Fruit fly (Drosophila melanogaster) whole organism, pupa: Measurements from ENCODE around the gene cort.

Source experiments
- CG10348 ChIP-seq: fragments of 200-800 bp; sonication (Bioruptor generic); IDR thresholded peaks from 2 replicates; pipeline ENCODE4 v1.3.6; 2022; ENCODE audit warnings: missing biosample characterization, missing genetic modification characterization
- CG12605 ChIP-seq: fragments of 200-800 bp; sonication (Bioruptor generic); IDR thresholded peaks from 2 replicates; pipeline ENCODE4 v1.3.6; 2022; ENCODE audit warnings: missing biosample characterization, missing genetic modification characterization
- CG13204 ChIP-seq: fragments of 200-800 bp; sonication (Bioruptor generic); optimal IDR thresholded peaks from 2 replicates; lab custom pipeline; 2018; ENCODE audit warnings: missing biosample characterization, mild to moderate bottlenecking, missing genetic modification characterization, moderate library complexity
- CG14655 ChIP-seq: fragments of 200-800 bp; sonication (Bioruptor generic); optimal IDR thresholded peaks from 3 replicates; lab custom pipeline; 2017; ENCODE audit warnings: mild to moderate bottlenecking, missing biosample characterization, missing genetic modification reagents, missing genetic modification characterization
- CG15710 ChIP-seq: fragments of 200-800 bp; sonication (Bioruptor generic); optimal IDR thresholded peaks from 2 replicates; lab custom pipeline; 2018; ENCODE audit warnings: missing biosample characterization, mild to moderate bottlenecking, missing genetic modification characterization, moderate library complexity
- CG17806 ChIP-seq: fragments of 200-800 bp; sonication (Bioruptor generic); optimal IDR thresholded peaks from 2 replicates; lab custom pipeline; 2018; ENCODE audit warnings: missing biosample characterization, mild to moderate bottlenecking, missing genetic modification characterization, moderate library complexity
- CG32121 ChIP-seq: fragments of 200-800 bp; sonication (Bioruptor generic); IDR thresholded peaks from 2 replicates; pipeline ENCODE4 v1.3.6; 2022; ENCODE audit warnings: missing biosample characterization, missing genetic modification characterization
- CG34367 ChIP-seq: fragments of 200-800 bp; sonication (Bioruptor generic); optimal IDR thresholded peaks from 2 replicates; lab custom pipeline; 2018; ENCODE audit warnings: missing biosample characterization, mild to moderate bottlenecking, missing genetic modification characterization
- CG4496 ChIP-seq: fragments of 200-800 bp; sonication (Bioruptor generic); IDR thresholded peaks from 3 replicates; pipeline ENCODE4 v1.3.6; 2022; ENCODE audit warnings: missing biosample characterization, missing genetic modification characterization
- CG8159 ChIP-seq: fragments of 200-800 bp; sonication (Bioruptor generic); optimal IDR thresholded peaks from 3 replicates; lab custom pipeline; 2018; ENCODE audit warnings: missing biosample characterization, mild to moderate bottlenecking, missing genetic modification characterization, moderate library complexity
- CG8301 ChIP-seq: fragments of 200-800 bp; sonication (Bioruptor generic); optimal IDR thresholded peaks from 2 replicates; lab custom pipeline; 2018; ENCODE audit warnings: missing biosample characterization, mild to moderate bottlenecking, missing genetic modification characterization
- CG9948 ChIP-seq: fragments of 200-800 bp; sonication (Bioruptor generic); optimal IDR thresholded peaks from 2 replicates; lab custom pipeline; 2018; ENCODE audit warnings: missing biosample characterization, mild to moderate bottlenecking, missing genetic modification characterization, moderate library complexity
- D1 ChIP-seq: fragments of 200-800 bp; sonication (Bioruptor generic); optimal IDR thresholded peaks from 2 replicates; lab custom pipeline; 2018; ENCODE audit warnings: missing biosample characterization, mild to moderate bottlenecking, missing genetic modification characterization, moderate library complexity
- EcR ChIP-seq: fragments of 200-800 bp; sonication (Bioruptor generic); optimal IDR thresholded peaks from 3 replicates; lab custom pipeline; 2019; ENCODE audit warnings: missing biosample characterization, missing genetic modification characterization, mild to moderate bottlenecking, moderate library complexity, missing genetic modification reagents
- Ets98B ChIP-seq: fragments of 200-800 bp; sonication (Bioruptor generic); IDR thresholded peaks from 2 replicates; pipeline ENCODE4 v1.3.6; 2022; ENCODE audit warnings: missing biosample characterization, missing genetic modification characterization
- Pif1A ChIP-seq: fragments of 200-800 bp; sonication (Bioruptor generic); optimal IDR thresholded peaks from 3 replicates; lab custom pipeline; 2016; ENCODE audit warnings: missing biosample characterization, missing genetic modification characterization
- Pif1B ChIP-seq: fragments of 200-800 bp; sonication (Bioruptor generic); optimal IDR thresholded peaks from 3 replicates; lab custom pipeline; 2016; ENCODE audit warnings: missing biosample characterization, missing genetic modification characterization
- Snoo ChIP-seq: fragments of 200-800 bp; sonication (Bioruptor generic); optimal IDR thresholded peaks from 3 replicates; lab custom pipeline; 2017; ENCODE audit warnings: missing biosample characterization, mild to moderate bottlenecking, missing genetic modification characterization, inconsistent platforms
- fd96Ca ChIP-seq: fragments of 200-800 bp; sonication (Bioruptor generic); IDR thresholded peaks from 3 replicates; pipeline ENCODE4 v1.3.6; 2022; ENCODE audit warnings: missing biosample characterization, missing genetic modification characterization
- gl ChIP-seq: fragments of 200-800 bp; sonication (Bioruptor generic); optimal IDR thresholded peaks from 2 replicates; lab custom pipeline; 2018; ENCODE audit warnings: missing biosample characterization, mild to moderate bottlenecking, missing genetic modification characterization
- rn ChIP-seq: fragments of 200-800 bp; sonication (Bioruptor generic); IDR thresholded peaks from 2 replicates; pipeline ENCODE4 v1.3.6; 2022; ENCODE audit warnings: missing biosample characterization, missing genetic modification characterization

Gene cort

dm6 chr2L:6649085-6649754, 27.2 kb downstream of the cort start, which contains the start of the genes CG31635 and Tango1:
CG31635 (minus strand) TSS chr2L:6649114.
Tango1 (plus strand) TSS chr2L:6649388.
- TF ChIP-seq Ets98B (GFP tag; lab: Robert Waterston, UW) = peak; percentile 36; the same call in 1 of the 2 replicates
- no peak for TF ChIP-seq CG15710 (tag; lab: Kevin White, UChicago)
- TF ChIP-seq EcR (GFP tag; lab: Kevin White, UChicago) = no peak

dm6 chr2L:6648163-6648628, 28.2 kb downstream of the cort start:
- TF ChIP-seq D1 (tag; lab: Kevin White, UChicago) (no peak), CG13204 (GFP tag; lab: Kevin White, UChicago) (no peak), CG17806 (peak; percentile 90), CG32121 (peak; percentile 95), Pif1A (no peak), rn (GFP tag; lab: Robert Waterston, UW) (peak; percentile 90), CG4496 (GFP tag; lab: Robert Waterston, UW) (peak; percentile 95), CG15710 (tag; lab: Kevin White, UChicago) (peak; percentile 93), CG34367 (tag; lab: Kevin White, UChicago) (peak; percentile 93), Pif1B (GFP tag; lab: Kevin White, UChicago) (peak; percentile 86), fd96Ca (GFP tag; lab: Robert Waterston, UW) (peak; percentile 91), CG9948 (peak; percentile 92), CG8159 (tag; lab: Kevin White, UChicago) (peak; percentile 92), gl (tag; lab: Kevin White, UChicago) (peak; percentile 77), Snoo (tag; lab: Kevin White, UChicago) (peak; percentile 91), Ets98B (GFP tag; lab: Robert Waterston, UW) (peak; percentile 90), CG8301 (tag; lab: Kevin White, UChicago) (peak; percentile 96), EcR (GFP tag; lab: Kevin White, UChicago) (no peak), CG14655 (peak; percentile 97), CG10348 (GFP tag; lab: Robert Waterston, UW) (peak; percentile 78), CG12605 (peak; percentile 88)

dm6 chr2L:6647103-6647711, 29.2 kb downstream of the cort start:
- TF ChIP-seq CG12605 (peak; percentile 96), CG14655 (peak; percentile 95), CG8301 (tag; lab: Kevin White, UChicago) (peak; percentile 96), Snoo (tag; lab: Kevin White, UChicago) (peak; percentile 90), D1 (tag; lab: Kevin White, UChicago) (peak; percentile 68), Pif1B (GFP tag; lab: Kevin White, UChicago) (peak; percentile 94), CG17806 (peak; percentile 90), CG13204 (GFP tag; lab: Kevin White, UChicago) (peak; percentile 73), Pif1A (peak; percentile 97), CG15710 (tag; lab: Kevin White, UChicago) (peak; percentile 82), EcR (GFP tag; lab: Kevin White, UChicago) (peak; percentile 3), CG4496 (GFP tag; lab: Robert Waterston, UW) (peak; percentile 98), CG8159 (tag; lab: Kevin White, UChicago) (peak; percentile 89), Ets98B (GFP tag; lab: Robert Waterston, UW) (peak; percentile 97), CG10348 (GFP tag; lab: Robert Waterston, UW) (peak; percentile 88), CG34367 (tag; lab: Kevin White, UChicago) (peak; percentile 82), CG9948 (peak; percentile 91), CG32121 (peak; percentile 98), rn (GFP tag; lab: Robert Waterston, UW) (peak; percentile 92), fd96Ca (GFP tag; lab: Robert Waterston, UW) (peak; percentile 96), gl (tag; lab: Kevin White, UChicago) (peak; percentile 82)

dm6 chr2L:6644421-6645059, 31.9 kb downstream of the cort start:
- TF ChIP-seq CG8301 (tag; lab: Kevin White, UChicago) (no peak), CG4496 (GFP tag; lab: Robert Waterston, UW) (peak; percentile 34; the same call in 1 of the 3 replicates), CG8159 (tag; lab: Kevin White, UChicago) (no peak), gl (tag; lab: Kevin White, UChicago) (peak; percentile 58), D1 (tag; lab: Kevin White, UChicago) (no peak), fd96Ca (GFP tag; lab: Robert Waterston, UW) (0 out of 3 replicates have a peak, but pooled peaks have one; percentile 38), CG9948 (no peak), CG10348 (GFP tag; lab: Robert Waterston, UW) (no peak), CG15710 (tag; lab: Kevin White, UChicago) (no peak), rn (GFP tag; lab: Robert Waterston, UW) (no peak), Snoo (tag; lab: Kevin White, UChicago) (no peak), Ets98B (GFP tag; lab: Robert Waterston, UW) (no peak), CG12605 (0 out of 2 replicates have a peak, but pooled peaks have one; percentile 11), CG32121 (no peak), Pif1B (GFP tag; lab: Kevin White, UChicago) (peak; percentile 17), CG17806 (no peak), CG13204 (GFP tag; lab: Kevin White, UChicago) (no peak), EcR (GFP tag; lab: Kevin White, UChicago) (peak; percentile 28), Pif1A (no peak), CG14655 (no peak), CG34367 (tag; lab: Kevin White, UChicago) (no peak)
